Worm (Caenorhabditis elegans): ENCODE measurements around the gene R144.6.

DNA sequence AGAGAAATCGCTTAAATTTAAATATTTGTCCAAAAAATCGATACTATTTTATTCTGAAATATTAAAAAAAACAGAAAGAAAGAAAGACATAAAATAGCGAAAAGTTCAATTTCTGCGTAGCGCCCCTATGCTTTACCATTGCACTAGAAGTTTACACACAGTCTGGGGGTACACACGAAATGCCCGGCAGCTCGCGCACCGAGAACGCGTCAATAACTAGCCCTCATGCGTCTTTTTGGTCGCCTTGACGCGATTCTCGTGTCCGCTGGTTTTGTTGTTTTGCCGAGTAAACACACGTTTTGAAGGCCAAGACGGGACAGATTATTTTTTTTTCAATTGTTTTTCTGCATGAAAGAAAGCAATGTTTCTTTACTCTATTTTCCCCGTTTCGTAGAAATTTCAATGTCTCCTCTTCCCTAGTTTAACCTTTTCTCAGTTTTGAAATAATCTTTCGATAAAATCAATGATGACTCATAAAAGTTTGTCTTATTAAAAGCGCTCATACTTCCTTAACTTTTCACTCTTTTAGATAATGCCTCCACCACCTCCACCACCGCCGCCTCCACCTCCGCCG is 13.7 kb upstream of the R144.6 start, which contains the start of gene wip-1:
- TF ChIP-seq ceh-100 (GFP tag; IDR thresholded peaks at IDR 0.05) = peak; percentile 89
- TF ChIP-seq pha-4 (tag; optimal IDR thresholded peaks at IDR 0.05) = peak; percentile 80
- TF ChIP-seq cebp-2 (GFP tag; IDR thresholded peaks at IDR 0.05) = peak; percentile 81; the same call in 1 of the 2 replicates
- TF ChIP-seq snpc-4 (GFP tag; optimal IDR thresholded peaks at IDR 0.05) = peak; percentile 80
- TF ChIP-seq snpc-4 (tag; optimal IDR thresholded peaks at IDR 0.05) = peak; percentile 86 to 93 (median 90)
- TF ChIP-seq unc-130 (GFP tag; optimal IDR thresholded peaks at IDR 0.05) = peak; percentile 96
- TF ChIP-seq fkh-3 (tag; optimal IDR thresholded peaks at IDR 0.05) = peak; percentile 21
- peak; percentile 88 for TF ChIP-seq hmg-20 (GFP tag; IDR thresholded peaks at IDR 0.05)
- no peak for TF ChIP-seq ama-1 (optimal IDR thresholded peaks at IDR 0.05)
- peak; percentile 27 to 80 for TF ChIP-seq ama-1 (GFP tag; optimal IDR thresholded peaks at IDR 0.05)
- peak; percentile 95 for TF ChIP-seq lir-1 (GFP tag; conservative IDR thresholded peaks at IDR 0.05)
